Fruit fly (Drosophila melanogaster) whole organism, larva: ENCODE data around the gene cic.

Experiments
- noc ChIP-seq: fragments of 200-800 bp; sonication (Bioruptor generic); optimal IDR thresholded peaks from 3 replicates; lab custom pipeline; 2019; ENCODE audit warnings: missing biosample characterization, mild to moderate bottlenecking, missing genetic modification characterization, moderate library complexity

Gene cic

DNA sequence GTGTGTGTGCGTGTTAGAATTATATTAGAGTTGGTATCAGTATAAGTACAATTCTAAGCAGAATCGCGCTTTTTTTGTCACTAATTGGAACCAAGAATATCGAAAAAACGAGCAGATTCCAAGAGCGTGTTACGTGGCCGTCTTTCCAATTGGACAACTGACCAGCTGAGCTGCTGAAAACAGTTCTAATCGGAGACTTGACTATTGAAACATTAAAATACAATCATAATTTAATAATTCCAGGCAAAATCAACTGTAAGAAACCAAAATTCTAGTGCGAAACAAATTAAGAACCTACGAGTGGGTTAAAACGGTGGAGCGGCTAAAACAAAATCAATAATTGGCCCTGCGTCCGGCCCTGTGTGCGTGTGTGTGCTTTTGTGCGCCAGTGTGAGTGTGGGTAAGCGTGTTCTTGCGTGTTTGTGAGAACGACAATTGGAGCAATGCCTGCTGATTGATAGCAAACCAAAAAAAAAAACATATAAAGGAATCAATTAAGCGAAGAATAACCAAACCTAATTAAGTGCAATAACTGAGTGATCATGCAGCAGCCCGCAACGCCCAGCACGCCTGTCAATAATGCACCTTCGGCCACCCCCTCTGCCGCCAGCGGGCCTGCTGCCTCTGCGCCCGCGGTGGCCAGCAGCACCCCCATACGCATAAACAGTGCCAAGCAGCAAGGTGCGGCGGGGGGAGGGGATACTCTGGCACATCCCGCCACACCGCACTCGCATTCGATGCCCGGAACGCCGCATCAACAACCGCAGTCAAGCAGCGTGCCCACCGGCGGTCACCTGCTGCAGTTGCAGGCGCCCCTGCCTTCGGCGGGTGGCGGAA is 57.3 kb downstream of the cic start:
- no peak for TF ChIP-seq noc

DNA sequence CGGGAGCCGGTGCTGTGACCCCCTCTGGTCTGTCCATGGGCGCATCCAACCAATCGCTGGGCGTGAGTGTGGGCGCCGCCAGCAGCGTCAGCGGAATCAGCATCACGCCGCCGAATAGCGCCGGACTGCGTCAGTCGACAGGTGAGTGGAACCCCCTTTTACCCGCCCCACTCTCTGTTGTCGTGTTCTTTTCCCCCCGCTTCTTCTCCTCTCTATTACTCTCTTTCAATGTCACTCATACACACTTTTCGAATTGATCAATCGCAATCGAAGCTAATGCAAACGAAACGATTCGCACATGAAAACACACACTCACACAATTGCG is 57.9 kb downstream of the cic start:
- no peak for TF ChIP-seq noc

DNA sequence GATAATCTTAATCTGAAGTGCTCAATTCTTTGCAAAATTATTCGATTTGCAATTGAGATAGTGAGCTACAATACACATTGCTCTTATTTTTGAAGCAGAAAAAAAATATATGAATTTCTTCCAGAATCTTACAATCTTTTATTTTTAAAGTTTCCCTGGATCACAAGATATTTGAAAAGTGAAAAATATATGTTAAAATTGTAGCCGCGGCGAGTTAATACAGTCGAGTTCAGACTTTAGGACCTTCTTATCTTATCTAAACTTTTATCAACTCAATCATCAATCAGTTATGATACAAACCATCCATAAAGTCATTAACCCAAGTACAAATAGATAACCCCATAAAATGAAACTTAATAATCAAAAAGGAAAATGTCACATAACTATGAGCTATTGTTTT is 58.3 kb downstream of the cic start:
- peak; percentile 60 for TF ChIP-seq noc

DNA sequence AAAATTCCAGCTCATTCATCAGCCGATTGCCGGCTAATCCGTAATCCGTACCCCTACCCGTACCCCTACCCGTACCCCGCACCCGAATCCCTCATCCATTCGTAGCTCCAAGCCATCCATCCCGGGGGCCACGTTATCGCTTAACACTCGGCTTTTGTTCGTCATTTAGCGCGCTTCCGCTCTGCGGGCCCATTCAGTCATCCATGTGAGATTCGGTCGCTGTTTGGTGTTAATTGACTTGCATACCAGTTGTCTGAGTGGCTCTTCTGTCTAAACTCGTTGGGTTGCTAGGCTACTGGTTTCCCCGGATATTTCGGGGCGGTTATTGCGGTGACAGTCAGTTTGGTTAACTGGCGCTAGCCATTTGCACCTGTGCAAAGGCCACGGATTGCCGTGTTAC is 58.8 kb downstream of the cic start:
- TF ChIP-seq noc: no peak

DNA sequence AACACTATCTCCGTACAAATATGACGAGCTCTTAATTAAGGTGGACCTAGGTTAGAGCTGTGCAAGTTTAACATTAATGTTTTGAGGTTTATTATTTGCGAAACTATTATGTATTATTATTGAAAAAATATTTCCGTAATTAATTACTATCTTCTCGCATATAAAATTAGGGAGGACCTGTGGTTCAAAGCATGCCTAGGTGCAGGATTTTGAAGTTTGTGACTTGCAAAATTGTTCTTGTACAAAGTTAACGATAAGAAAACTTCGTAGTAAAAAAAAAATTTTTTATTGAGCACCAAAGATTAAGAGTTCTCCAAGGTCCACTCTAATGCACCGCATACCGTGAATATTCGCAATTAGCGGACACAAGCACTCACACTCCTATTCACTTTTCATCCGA is 60.3 kb downstream of the cic start:
- TF ChIP-seq noc: peak; percentile 95

DNA sequence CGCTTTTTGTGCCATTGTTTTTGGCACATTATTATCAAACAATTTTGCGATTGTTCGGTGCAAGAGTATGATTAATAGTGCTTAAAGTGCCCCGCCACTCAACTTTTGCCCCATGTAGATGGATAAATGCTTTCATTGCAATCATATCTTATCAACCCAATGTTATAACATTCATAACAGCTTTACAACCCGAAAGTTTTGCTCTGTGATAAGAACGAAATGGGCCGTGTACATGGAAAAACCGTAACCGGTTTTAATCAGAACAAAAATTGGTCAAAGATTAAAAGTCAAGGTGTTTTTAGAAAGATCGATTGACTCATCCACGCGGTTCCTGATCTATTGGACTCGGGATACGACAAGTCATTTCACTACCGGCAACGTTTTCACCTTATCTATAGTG is 64.0 kb downstream of the cic start:
- peak; percentile 18 for TF ChIP-seq noc

DNA sequence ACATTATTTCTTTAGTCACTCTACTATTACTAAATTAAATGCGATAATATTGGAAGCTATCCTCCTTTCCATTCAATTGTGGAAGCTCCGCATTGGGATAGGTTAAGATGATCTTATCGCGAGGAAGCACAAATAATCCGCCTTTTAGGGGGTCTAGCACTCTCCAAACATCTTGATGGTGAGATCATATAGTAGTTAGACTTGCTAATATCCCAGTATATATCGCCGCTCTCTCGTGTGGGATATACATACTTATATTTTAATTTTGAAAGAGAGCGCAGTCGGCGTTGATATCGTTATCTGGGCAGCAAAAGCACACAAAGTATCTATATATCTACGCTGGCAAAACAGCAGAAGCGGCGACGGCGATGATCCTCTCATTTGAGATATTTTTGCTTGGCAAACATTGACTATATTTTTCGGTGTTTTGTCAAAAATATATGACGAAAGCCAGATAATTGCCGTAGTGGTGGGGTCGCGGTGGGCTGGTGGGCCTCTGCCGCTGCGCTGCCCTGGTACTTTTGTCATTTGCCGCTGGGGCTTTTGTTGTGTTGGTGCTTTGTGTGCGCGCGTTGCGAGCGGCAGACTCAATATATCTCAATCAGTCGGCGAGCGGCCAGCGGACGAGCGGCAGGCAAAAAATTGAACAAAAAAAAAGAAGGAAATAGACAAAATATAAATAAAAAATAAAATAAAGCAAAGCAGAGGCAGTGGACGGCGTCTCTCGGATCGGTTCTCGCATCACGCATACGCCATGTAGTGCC is 65.0 kb downstream of the cic start:
- peak; percentile 76 for TF ChIP-seq noc

DNA sequence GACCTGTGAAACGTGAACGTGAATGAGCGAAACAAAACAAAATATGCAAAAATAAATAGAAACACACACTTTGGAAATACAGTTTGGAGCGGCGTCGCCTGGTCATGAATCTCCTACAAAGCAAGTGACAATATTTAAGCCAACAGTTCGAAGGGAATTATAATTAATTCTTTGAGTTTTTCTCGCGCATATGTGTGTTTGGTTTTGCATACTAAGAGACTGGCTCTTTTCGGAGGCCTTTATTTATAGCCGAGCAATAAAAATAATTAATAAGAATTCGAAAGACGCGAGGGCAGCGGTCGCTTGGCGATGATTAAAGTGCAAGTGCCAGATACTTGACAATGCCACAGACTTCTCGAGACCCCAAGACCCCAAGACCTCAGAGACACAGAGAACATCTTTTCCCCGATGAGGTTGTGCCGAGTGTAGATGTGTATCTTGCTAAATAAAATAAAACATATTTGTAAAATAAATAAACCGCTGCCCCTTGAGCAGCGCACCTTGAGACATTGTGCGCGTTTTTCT is 65.7 kb downstream of the cic start:
- no peak for TF ChIP-seq noc

DNA sequence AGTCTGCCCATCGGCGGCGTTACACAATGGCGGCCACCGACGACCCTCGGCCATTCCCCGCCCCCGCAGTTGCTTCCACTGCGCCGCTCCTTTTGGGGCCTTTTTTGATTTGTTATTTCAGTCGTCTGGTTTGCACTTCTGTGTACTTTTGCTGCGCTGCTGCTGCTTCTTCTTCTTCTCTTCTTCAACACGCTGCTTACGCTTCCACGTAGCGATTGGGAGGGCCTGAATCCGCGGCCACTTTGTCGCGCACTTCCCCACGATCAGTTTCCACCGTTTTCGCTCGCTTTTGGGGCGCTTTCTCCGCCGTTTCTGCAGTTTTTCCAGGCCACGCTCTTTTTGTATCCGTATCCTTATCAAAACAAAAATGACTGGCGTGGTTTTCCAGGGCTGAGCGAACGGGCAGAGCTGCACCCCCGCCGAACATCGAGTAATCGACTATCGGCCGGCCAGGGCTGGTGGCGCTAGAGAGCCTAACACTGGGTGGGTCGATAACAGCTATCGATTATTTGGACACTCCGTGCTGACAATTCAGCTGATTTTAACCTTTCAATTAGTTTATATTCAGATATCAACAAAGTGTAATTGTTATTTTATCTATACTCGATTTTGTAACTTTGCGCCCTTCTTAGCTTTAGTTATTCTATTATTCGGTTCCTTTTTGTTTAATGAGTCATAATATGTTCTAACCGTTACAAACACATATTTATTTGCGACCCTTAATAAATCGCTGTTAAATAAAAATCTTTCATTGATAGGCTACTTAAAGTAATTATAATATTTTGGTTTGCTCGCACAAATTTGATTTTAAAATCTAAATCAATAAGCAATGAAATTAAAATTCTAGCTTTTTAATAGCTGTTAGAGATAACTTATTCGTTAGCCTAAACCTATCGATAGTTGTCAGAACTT is 75.3 kb downstream of the cic start, which contains the start of the genes CG4360 and Sirt2:
CG4360 (minus strand) TSS at position 432 of the 912 bp plus-strand sequence.
Sirt2 (plus strand) TSS at position 894 of the 912 bp plus-strand sequence.
- TF ChIP-seq noc: no peak

DNA sequence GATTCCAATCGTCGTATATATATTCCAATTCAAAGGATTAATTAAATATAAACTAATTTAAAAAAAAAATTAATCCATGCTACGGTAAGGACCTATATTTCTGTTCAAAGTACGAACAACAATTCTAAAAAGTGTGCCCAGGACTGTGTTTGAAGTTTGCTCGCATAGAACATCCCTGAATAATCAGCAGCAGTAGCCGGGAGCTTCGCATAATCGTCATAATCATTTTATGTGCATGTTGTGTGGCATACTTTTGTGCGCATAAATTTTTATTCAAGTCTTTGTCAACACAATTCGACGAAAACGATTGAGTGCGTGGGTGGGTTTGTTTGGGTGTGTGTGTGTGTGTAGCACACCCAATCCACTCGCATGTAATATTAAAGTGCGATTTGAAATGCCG is 80.1 kb downstream of the cic start:
- no peak for TF ChIP-seq noc

DNA sequence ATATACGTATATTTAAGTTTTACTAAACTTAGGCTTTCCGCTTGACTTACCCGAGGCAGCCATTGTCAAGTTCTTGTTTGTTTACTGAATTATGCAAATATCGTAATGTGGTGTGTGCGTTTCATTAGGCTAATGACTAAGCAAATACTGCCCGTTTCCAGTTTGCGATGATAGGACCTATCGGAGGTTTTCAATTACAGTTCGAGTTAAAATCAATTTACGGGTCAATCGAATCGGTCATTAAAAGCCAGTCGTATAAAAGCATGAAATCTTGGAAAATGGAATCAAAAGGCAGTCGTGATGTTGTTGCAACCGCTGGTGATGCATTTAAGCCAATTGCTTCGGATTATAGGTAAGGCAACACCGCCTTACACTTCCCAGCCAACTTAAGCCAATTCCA is 86.1 kb downstream of the cic start, which contains the start of gene Ir92a:
Ir92a (plus strand) TSS at position 301 of the 400 bp plus-strand sequence.
- no peak for TF ChIP-seq noc

DNA sequence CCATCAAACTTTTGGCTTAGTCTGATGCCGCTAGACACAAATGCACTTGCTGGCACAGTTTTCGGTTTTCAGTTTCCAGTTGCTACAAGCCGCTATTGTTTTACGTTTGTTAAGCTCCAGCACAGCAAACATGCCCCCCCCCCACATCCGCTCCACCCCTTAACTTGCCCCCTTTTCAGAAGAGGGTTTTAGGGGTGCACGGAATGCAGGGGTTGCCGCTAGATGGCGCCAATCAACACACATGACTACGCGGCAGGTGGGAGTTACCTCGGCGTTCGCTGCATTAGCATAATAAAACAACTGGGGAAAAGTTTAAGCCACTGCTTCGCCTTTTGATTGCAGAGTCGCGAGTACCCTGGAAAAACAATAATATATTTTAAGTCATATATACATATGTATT is 94.3 kb downstream of the cic start:
- no peak for TF ChIP-seq noc

DNA sequence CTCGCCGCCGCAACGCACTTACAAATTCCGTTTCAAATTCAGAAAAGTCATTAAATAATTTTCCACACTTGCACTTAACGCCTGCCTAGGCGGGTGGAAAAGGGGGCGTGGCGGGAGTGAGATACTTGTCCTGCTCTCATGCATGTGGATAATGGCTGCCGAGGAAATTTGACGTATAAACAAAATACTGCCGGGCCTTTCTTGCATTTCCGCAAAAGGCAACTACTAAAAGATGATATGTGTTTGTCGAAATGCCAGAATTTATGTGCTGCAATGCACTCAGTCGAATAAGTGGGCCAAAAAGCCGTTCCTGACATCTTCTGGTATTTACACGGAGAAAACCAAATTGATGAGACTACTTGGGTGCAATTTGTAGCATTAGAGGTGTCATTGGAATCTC is 97.7 kb downstream of the cic start:
- no peak for TF ChIP-seq noc
